Worm (Caenorhabditis elegans) whole organism, young adult: Measurements from ENCODE around the gene srt-34.

Experiments
- B0261.1 ChIP-seq: sonication (generic microtip); optimal IDR thresholded peaks from 2 replicates; lab custom pipeline; 2016; ENCODE audit warnings: mild to moderate bottlenecking, missing genetic modification characterization, moderate library complexity, missing compliant biosample characterization
- F10E7.11 ChIP-seq: sonication (generic microtip); optimal IDR thresholded peaks from 2 replicates; lab custom pipeline; 2017; ENCODE audit warnings: mild to moderate bottlenecking, missing genetic modification characterization, moderate library complexity, missing compliant biosample characterization
- ceh-79 ChIP-seq: sonication (generic microtip); optimal IDR thresholded peaks from 2 replicates; lab custom pipeline; 2017; ENCODE audit warnings: mild to moderate bottlenecking, missing genetic modification characterization, missing compliant biosample characterization
- egrh-3 ChIP-seq: fragments of 200-800 bp; sonication (Bioruptor generic); IDR thresholded peaks from 2 replicates; pipeline ENCODE4 v1.3.6; 2022; ENCODE audit warnings: missing genetic modification reagents, missing genetic modification characterization, missing compliant biosample characterization
- ets-4 ChIP-seq: fragments of 200-800 bp; sonication (Bioruptor generic); optimal IDR thresholded peaks from 2 replicates; lab custom pipeline; 2018; ENCODE audit warnings: mild to moderate bottlenecking, missing genetic modification characterization, missing compliant biosample characterization
- gei-17 ChIP-seq: fragments of 200-800 bp; sonication (Bioruptor generic); optimal IDR thresholded peaks from 2 replicates; lab custom pipeline; 2018; ENCODE audit warnings: mild to moderate bottlenecking, missing genetic modification characterization, missing compliant biosample characterization
- lir-1 ChIP-seq: fragments of 200-800 bp; sonication (Bioruptor generic); conservative IDR thresholded peaks from 2 replicates; pipeline ENCODE4 v1.3.6; 2022; ENCODE audit warnings: missing genetic modification reagents, missing genetic modification characterization, missing compliant biosample characterization
- pha-4 ChIP-seq: fragments of 150-350 bp; sonication (generic microtip); optimal IDR thresholded peaks from 2 replicates; lab custom pipeline; 2014; ENCODE audit warnings: missing biosample characterization, missing genetic modification reagents, missing genetic modification characterization
- ztf-6 ChIP-seq: fragments of 200-800 bp; sonication (Bioruptor generic); IDR thresholded peaks from 2 replicates; pipeline ENCODE4 v1.3.6; 2022; ENCODE audit warnings: missing genetic modification reagents, missing genetic modification characterization, missing compliant biosample characterization

DNA sequence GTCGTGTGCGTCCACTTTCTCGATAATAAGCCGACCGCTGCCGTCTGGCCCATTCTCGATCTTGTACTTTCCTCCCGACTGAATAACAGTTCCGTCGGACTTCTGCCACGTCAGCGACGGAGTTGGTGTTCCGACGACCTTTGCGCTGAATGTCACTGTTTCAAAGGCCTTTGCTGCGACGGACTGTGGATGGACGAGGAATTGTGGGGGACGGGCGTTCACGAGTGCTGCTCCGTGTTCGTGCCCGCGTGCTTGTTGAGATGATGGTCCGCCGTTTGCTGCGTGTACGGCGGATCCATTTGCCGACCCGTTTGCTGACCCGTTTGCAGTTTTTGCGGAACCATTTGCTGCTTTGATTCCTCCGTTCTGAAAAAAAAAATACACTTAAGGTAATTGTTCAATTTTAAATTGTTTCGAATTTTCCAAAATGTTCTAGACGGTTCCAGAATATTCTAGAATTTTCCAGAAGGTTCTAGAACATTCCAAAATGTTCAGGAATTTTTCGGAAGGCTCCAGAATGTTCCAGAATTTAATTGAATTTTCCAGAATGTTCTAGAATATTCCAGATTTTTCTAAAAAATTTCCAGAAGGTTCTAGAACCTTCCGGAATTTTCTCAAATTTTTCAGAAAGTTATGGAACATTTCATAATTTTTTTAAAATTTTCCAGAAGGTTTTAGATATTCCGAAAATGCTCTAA is 18.7 kb downstream of the srt-34 start:
- TF ChIP-seq ztf-6 (GFP tag; lab: Robert Waterston, UW), result no peak
- TF ChIP-seq F10E7.11 (tag; lab: Kevin White, UChicago), result no peak
- no peak for TF ChIP-seq B0261.1 (tag; lab: Kevin White, UChicago)
- no peak for TF ChIP-seq gei-17
- TF ChIP-seq egrh-3, result no peak
- TF ChIP-seq pha-4 (tag; lab: Kevin White, UChicago), result no peak
- no peak for TF ChIP-seq ets-4
- no peak for TF ChIP-seq ceh-79 (tag; lab: Kevin White, UChicago)
- TF ChIP-seq lir-1 (GFP tag; lab: Robert Waterston, UW), result no peak
